ENCODE assay signal across 1 fruit fly cellular context in the genomic region with DNA sequence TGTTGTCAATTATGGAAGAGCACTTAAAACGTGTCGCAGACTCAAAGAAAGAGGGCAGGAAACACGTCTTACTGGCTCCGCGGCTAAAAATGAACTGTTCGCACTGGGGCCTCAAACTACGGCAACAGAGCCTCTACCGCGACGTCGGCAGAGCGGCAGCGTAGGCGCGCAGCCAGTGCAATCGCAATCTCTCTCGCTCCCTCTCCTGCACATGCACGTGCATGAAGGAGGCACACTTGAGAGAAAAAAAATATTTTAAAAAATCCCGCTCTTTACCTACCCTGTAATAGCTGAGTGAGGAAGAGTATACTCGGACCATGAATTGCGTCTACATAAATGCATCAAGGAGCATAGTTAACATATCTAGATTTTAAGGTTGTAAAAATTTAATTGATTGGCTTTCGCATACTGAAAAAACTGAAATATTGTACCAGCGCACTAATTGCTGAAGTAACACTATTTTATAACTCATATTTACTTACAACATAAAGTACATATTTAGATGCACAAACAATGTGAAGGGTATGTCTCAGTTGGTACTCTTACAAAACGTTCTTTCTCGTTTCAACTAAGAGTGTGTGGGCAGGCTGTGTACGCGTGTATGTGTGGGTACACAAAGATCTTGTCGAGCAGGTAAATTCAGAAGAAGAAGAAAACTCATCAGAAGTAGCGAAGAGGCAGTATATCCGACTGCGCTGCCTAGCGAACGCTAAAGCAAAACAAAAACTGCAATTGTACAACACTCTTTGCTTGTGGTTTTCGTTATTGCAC.
TF ChIP-seq lines count a peak whose summit lies in the region.

Gene hid (minus strand): TSS at position 100 of the 771 bp plus-strand sequence.

TF ChIP-seq in whole organism, embryonic, 481 proteins besides CTCF, POLR2A, EP300 and RAD21 (continued from another document and continues in another):
- TF ChIP-seq Ssrp (tag; optimal IDR thresholded peaks at IDR 0.05; lab: Kevin White, UChicago) (peak; percentile 85), CG2116 (GFP tag; optimal IDR thresholded peaks at IDR 0.05; lab: Kevin White, UChicago) (peak; percentile 61), Asciz (GFP tag; optimal IDR thresholded peaks at IDR 0.05; lab: Kevin White, UChicago) (peak; percentile 76), yki (optimal IDR thresholded peaks at IDR 0.05; lab: Kevin White, UChicago) (peak; percentile 34), Gsc (GFP tag; IDR thresholded peaks at IDR 0.05; lab: Robert Waterston, UW) (no peak), CG8765 (GFP tag; IDR thresholded peaks at IDR 0.05; lab: Robert Waterston, UW) (peak; percentile 78; the same call in 1 of the 2 replicates), ERR (GFP tag; optimal IDR thresholded peaks at IDR 0.05; lab: Kevin White, UChicago) (peak; percentile 70), CG13894 (tag; optimal IDR thresholded peaks at IDR 0.05; lab: Kevin White, UChicago) (no peak), bigmax (GFP tag; optimal IDR thresholded peaks at IDR 0.05; lab: Kevin White, UChicago) (no peak), fd96Cb (tag; optimal IDR thresholded peaks at IDR 0.05; lab: Kevin White, UChicago) (peak; percentile 84), sqz (GFP tag; optimal IDR thresholded peaks at IDR 0.05; lab: Kevin White, UChicago) (peak; percentile 89), GATAe (GFP tag; conservative IDR thresholded peaks at IDR 0.05; lab: Robert Waterston, UW) (peak; percentile 44), klu (GFP tag; IDR thresholded peaks at IDR 0.05; lab: Robert Waterston, UW) (peak; percentile 77; the same call in 1 of the 2 replicates), tgo (GFP tag; IDR thresholded peaks at IDR 0.05; lab: Robert Waterston, UW) (peak; percentile 87), CG14965 (GFP tag; optimal IDR thresholded peaks at IDR 0.05; lab: Kevin White, UChicago; ENCODE audit: borderline replicate concordance) (peak; percentile 51), CG14014 (GFP tag; IDR thresholded peaks at IDR 0.05; lab: Robert Waterston, UW) (peak; percentile 76), CG18764 (GFP tag; optimal IDR thresholded peaks at IDR 0.05; lab: Kevin White, UChicago) (peak; percentile 77), CG17829 (tag; optimal IDR thresholded peaks at IDR 0.05; lab: Kevin White, UChicago) (peak; percentile 88), CG15269 (tag; optimal IDR thresholded peaks at IDR 0.05; lab: Kevin White, UChicago) (peak; percentile 80), CG13624 (GFP tag; optimal IDR thresholded peaks at IDR 0.05; lab: Kevin White, UChicago) (peak; percentile 73), Chrac-16 (GFP tag; optimal IDR thresholded peaks at IDR 0.05; lab: Kevin White, UChicago) (peak; percentile 87), psq (GFP tag; optimal IDR thresholded peaks at IDR 0.05; lab: Kevin White, UChicago) (peak; percentile 82), CG5953 (GFP tag; IDR thresholded peaks at IDR 0.05; lab: Robert Waterston, UW) (peak; percentile 57; the same call in 1 of the 2 replicates), kni (GFP tag; optimal IDR thresholded peaks at IDR 0.05; lab: Kevin White, UChicago) (peak; percentile 87), Dll (GFP tag; IDR thresholded peaks at IDR 0.05; lab: Robert Waterston, UW; ENCODE audit: partially characterized antibody) (0 out of 4 replicates have a peak, but pooled peaks have one; percentile 34), her (GFP tag; optimal IDR thresholded peaks at IDR 0.05; lab: Kevin White, UChicago) (peak; percentile 75), CG12104 (GFP tag; optimal IDR thresholded peaks at IDR 0.05; lab: Kevin White, UChicago) (peak; percentile 80), BEAF-32 (GFP tag; optimal IDR thresholded peaks at IDR 0.05; lab: Kevin White, UChicago) (no peak), jing (GFP tag; optimal IDR thresholded peaks at IDR 0.05; lab: Kevin White, UChicago) (peak; percentile 77), Ravus (GFP tag; IDR thresholded peaks at IDR 0.05; lab: Robert Waterston, UW) (peak; percentile 23; the same call in 1 of the 2 replicates), Jarid2 (GFP tag; optimal IDR thresholded peaks at IDR 0.05; lab: Kevin White, UChicago) (peak; percentile 91), Camta (GFP tag; optimal IDR thresholded peaks at IDR 0.05; lab: Kevin White, UChicago) (peak; percentile 88), tin (GFP tag; optimal IDR thresholded peaks at IDR 0.05; lab: Kevin White, UChicago) (peak; percentile 87), pb (GFP tag; optimal IDR thresholded peaks at IDR 0.05; lab: Kevin White, UChicago) (peak; percentile 88), phol (tag; optimal IDR thresholded peaks at IDR 0.05; lab: Kevin White, UChicago) (peak; percentile 91), CG11696 (GFP tag; IDR thresholded peaks at IDR 0.05; lab: Robert Waterston, UW) (peak; percentile 57), CG6175 (GFP tag; IDR thresholded peaks at IDR 0.05; lab: Robert Waterston, UW) (no peak), CG6272 (GFP tag; IDR thresholded peaks at IDR 0.05; lab: Robert Waterston, UW) (peak; percentile 65), NFAT (GFP tag; IDR thresholded peaks at IDR 0.05; lab: Robert Waterston, UW) (no peak), CG17186 (GFP tag; optimal IDR thresholded peaks at IDR 0.05; lab: Kevin White, UChicago) (peak; percentile 22), CG30403 (GFP tag; optimal IDR thresholded peaks at IDR 0.05; lab: Kevin White, UChicago) (peak; percentile 90), cwo (GFP tag; optimal IDR thresholded peaks at IDR 0.05; lab: Kevin White, UChicago) (peak; percentile 79), HmgZ (tag; optimal IDR thresholded peaks at IDR 0.05; lab: Kevin White, UChicago) (peak; percentile 74), jumu (GFP tag; optimal IDR thresholded peaks at IDR 0.05; lab: Kevin White, UChicago) (peak; percentile 80), HLH54F (GFP tag; optimal IDR thresholded peaks at IDR 0.05; lab: Kevin White, UChicago) (peak; percentile 79), CG31224 (GFP tag; IDR thresholded peaks at IDR 0.05; lab: Robert Waterston, UW) (peak; percentile 60; the same call in 1 of the 2 replicates), Ets97D (GFP tag; optimal IDR thresholded peaks at IDR 0.05; lab: Kevin White, UChicago) (peak; percentile 69), h (optimal IDR thresholded peaks at IDR 0.05; lab: Kevin White, UChicago) (no peak), dm (GFP tag; optimal IDR thresholded peaks at IDR 0.05; lab: Kevin White, UChicago) (peak; percentile 73), CG4617 (GFP tag; optimal IDR thresholded peaks at IDR 0.05; lab: Kevin White, UChicago; ENCODE audit: borderline replicate concordance) (peak; percentile 67), PHDP (tag; optimal IDR thresholded peaks at IDR 0.05; lab: Kevin White, UChicago) (peak; percentile 76), grn (GFP tag; optimal IDR thresholded peaks at IDR 0.05; lab: Kevin White, UChicago) (peak; percentile 76), CG16779 (GFP tag; IDR thresholded peaks at IDR 0.05; lab: Robert Waterston, UW) (no peak), ind (GFP tag; optimal IDR thresholded peaks at IDR 0.05; lab: Kevin White, UChicago) (peak; percentile 83), gsb-n (tag; optimal IDR thresholded peaks at IDR 0.05; lab: Kevin White, UChicago) (peak; percentile 65), cg (GFP tag; optimal IDR thresholded peaks at IDR 0.05; lab: Kevin White, UChicago) (peak; percentile 87), kah (GFP tag; optimal IDR thresholded peaks at IDR 0.05; lab: Kevin White, UChicago) (peak; percentile 17), CG3281 (GFP tag; optimal IDR thresholded peaks at IDR 0.05; lab: Kevin White, UChicago) (peak; percentile 72), maf-S (GFP tag; optimal IDR thresholded peaks at IDR 0.05; lab: Kevin White, UChicago) (peak; percentile 55), trh (GFP tag; optimal IDR thresholded peaks at IDR 0.05; lab: Kevin White, UChicago) (peak; percentile 85), Lim3 (GFP tag; IDR thresholded peaks at IDR 0.05; lab: Robert Waterston, UW) (0 out of 2 replicates have a peak, but pooled peaks have one; percentile 25), dan (GFP tag; IDR thresholded peaks at IDR 0.05; lab: Robert Waterston, UW) (peak; percentile 57; the same call in 1 of the 2 replicates), caup (GFP tag; optimal IDR thresholded peaks at IDR 0.05; lab: Kevin White, UChicago; ENCODE audit: severe bottlenecking) (peak; percentile 50), ara (GFP tag; IDR thresholded peaks at IDR 0.05; lab: Robert Waterston, UW) (peak; percentile 88), Dfd (GFP tag; optimal IDR thresholded peaks at IDR 0.05; lab: Kevin White, UChicago) (no peak), CG15514 (GFP tag; optimal IDR thresholded peaks at IDR 0.05; lab: Kevin White, UChicago) (peak; percentile 28), sisA (GFP tag; IDR thresholded peaks at IDR 0.05; lab: Robert Waterston, UW) (peak; percentile 86), CG16815 (GFP tag; optimal IDR thresholded peaks at IDR 0.05; lab: Kevin White, UChicago) (peak; percentile 87), HLHmδ (GFP tag; optimal IDR thresholded peaks at IDR 0.05; lab: Kevin White, UChicago) (peak; percentile 70), pzg (GFP tag; optimal IDR thresholded peaks at IDR 0.05; lab: Kevin White, UChicago) (no peak), ash1 (GFP tag; optimal IDR thresholded peaks at IDR 0.05; lab: Kevin White, UChicago) (no peak), CG3407 (GFP tag; optimal IDR thresholded peaks at IDR 0.05; lab: Kevin White, UChicago) (peak; percentile 46), CG3995 (GFP tag; optimal IDR thresholded peaks at IDR 0.05; lab: Kevin White, UChicago) (peak; percentile 17), zen2 (GFP tag; IDR thresholded peaks at IDR 0.05; lab: Robert Waterston, UW; ENCODE audit: partially characterized antibody) (no peak; the same call in 2 of the 3 replicates), CG3726 (GFP tag; IDR thresholded peaks at IDR 0.05; lab: Robert Waterston, UW) (peak; percentile 62; the same call in 2 of the 3 replicates), Gug (GFP tag; IDR thresholded peaks at IDR 0.05; lab: Robert Waterston, UW) (peak; percentile 73; the same call in 3 of the 4 replicates), gfzf (GFP tag; optimal IDR thresholded peaks at IDR 0.05; lab: Kevin White, UChicago) (no peak), seq (GFP tag; IDR thresholded peaks at IDR 0.05; lab: Robert Waterston, UW) (peak; percentile 86), lola (GFP tag; optimal IDR thresholded peaks at IDR 0.05; lab: Kevin White, UChicago) (peak in 1 of 3 experiments; percentile 91), CG15479 (GFP tag; optimal IDR thresholded peaks at IDR 0.05; lab: Kevin White, UChicago) (peak; percentile 94), unc-4 (GFP tag; IDR thresholded peaks at IDR 0.05; lab: Robert Waterston, UW; ENCODE audit: partially characterized antibody) (no peak), E2f1 (GFP tag; IDR thresholded peaks at IDR 0.05; lab: Robert Waterston, UW) (peak; percentile 76), shn (GFP tag; optimal IDR thresholded peaks at IDR 0.05; lab: Kevin White, UChicago) (peak; percentile 89), bcd (GFP tag; optimal IDR thresholded peaks at IDR 0.05; lab: Kevin White, UChicago) (peak; percentile 87), CG6254 (GFP tag; optimal IDR thresholded peaks at IDR 0.05; lab: Kevin White, UChicago) (peak; percentile 69), pho (GFP tag; optimal IDR thresholded peaks at IDR 0.05; lab: Kevin White, UChicago) (peak; percentile 83), dmrt11E (tag; optimal IDR thresholded peaks at IDR 0.05; lab: Kevin White, UChicago) (peak; percentile 90), tna (GFP tag; IDR thresholded peaks at IDR 0.05; lab: Robert Waterston, UW; ENCODE audit: partially characterized antibody) (no peak), Stat92E (GFP tag; optimal IDR thresholded peaks at IDR 0.05; lab: Kevin White, UChicago) (peak in 1 of 3 experiments; percentile 92), CG7987 (GFP tag; optimal IDR thresholded peaks at IDR 0.05; lab: Kevin White, UChicago) (peak; percentile 61), HLH3B (GFP tag; IDR thresholded peaks at IDR 0.05; lab: Robert Waterston, UW) (peak; percentile 73), gcm2 (GFP tag; optimal IDR thresholded peaks at IDR 0.05; lab: Kevin White, UChicago) (peak; percentile 76), vfl (GFP tag; optimal IDR thresholded peaks at IDR 0.05; lab: Kevin White, UChicago) (peak; percentile 68), twi (tag; optimal IDR thresholded peaks at IDR 0.05; lab: Kevin White, UChicago) (peak; percentile 87), pnt (GFP tag; optimal IDR thresholded peaks at IDR 0.05; lab: Kevin White, UChicago) (peak; percentile 90), corto (GFP tag; optimal IDR thresholded peaks at IDR 0.05; lab: Kevin White, UChicago) (peak; percentile 74), sens (GFP tag; lab: Kevin White, UChicago) (peak; percentile 99), insv (GFP tag; optimal IDR thresholded peaks at IDR 0.05; lab: Kevin White, UChicago) (peak in 1 of 2 experiments; percentile 51), B-H2 (GFP tag; optimal IDR thresholded peaks at IDR 0.05; lab: Kevin White, UChicago) (no peak), CG32772 (GFP tag; IDR thresholded peaks at IDR 0.05; lab: Robert Waterston, UW) (peak; percentile 89), slp2 (GFP tag; optimal IDR thresholded peaks at IDR 0.05; lab: Kevin White, UChicago) (peak; percentile 92), CG12769 (tag; optimal IDR thresholded peaks at IDR 0.05; lab: Kevin White, UChicago) (peak; percentile 82), CG2889 (GFP tag; IDR thresholded peaks at IDR 0.05; lab: Robert Waterston, UW) (peak; percentile 73), p53 (GFP tag; optimal IDR thresholded peaks at IDR 0.05; lab: Kevin White, UChicago) (peak; percentile 87), CG15601 (tag; optimal IDR thresholded peaks at IDR 0.05; lab: Kevin White, UChicago) (peak; percentile 86), CG4424 (GFP tag; optimal IDR thresholded peaks at IDR 0.05; lab: Kevin White, UChicago) (no peak), Xrp1 (GFP tag; IDR thresholded peaks at IDR 0.05; lab: Robert Waterston, UW) (peak; percentile 91), MTF-1 (GFP tag; optimal IDR thresholded peaks at IDR 0.05; lab: Kevin White, UChicago; ENCODE audit: borderline replicate concordance) (peak; percentile 28), Dad (GFP tag; optimal IDR thresholded peaks at IDR 0.05; lab: Kevin White, UChicago) (peak; percentile 84), da (GFP tag; optimal IDR thresholded peaks at IDR 0.05; lab: Kevin White, UChicago) (peak; percentile 42), CG4707 (GFP tag; optimal IDR thresholded peaks at IDR 0.05; lab: Kevin White, UChicago) (peak; percentile 42), CG6683 (GFP tag; optimal IDR thresholded peaks at IDR 0.05; lab: Kevin White, UChicago) (peak; percentile 21), CG42726 (GFP tag; IDR thresholded peaks at IDR 0.05; lab: Robert Waterston, UW; ENCODE audit: partially characterized antibody) (no peak), wor (GFP tag; IDR thresholded peaks at IDR 0.05; lab: Robert Waterston, UW) (peak; percentile 83), CG12236 (GFP tag; optimal IDR thresholded peaks at IDR 0.05; lab: Kevin White, UChicago) (peak; percentile 69), CG12071 (GFP tag; optimal IDR thresholded peaks at IDR 0.05; lab: Kevin White, UChicago) (peak; percentile 60), dpn (GFP tag; optimal IDR thresholded peaks at IDR 0.05; lab: Kevin White, UChicago) (peak; percentile 86 to 90), CG10979 (tag; optimal IDR thresholded peaks at IDR 0.05; lab: Kevin White, UChicago) (peak; percentile 91)
